Worm (Caenorhabditis elegans) whole organism, young adult: Measurements from ENCODE around the gene spe-45.

Source experiments
- B0035.1 ChIP-seq: sonication (generic microtip); optimal IDR thresholded peaks from 2 replicates; lab custom pipeline; 2016; ENCODE audit warnings: missing genetic modification characterization, mild to moderate bottlenecking, missing compliant biosample characterization, missing genotype, missing genetic modification reagents
- B0261.1 ChIP-seq: sonication (generic microtip); optimal IDR thresholded peaks from 2 replicates; lab custom pipeline; 2016; ENCODE audit warnings: mild to moderate bottlenecking, missing genetic modification characterization, moderate library complexity, missing compliant biosample characterization
- D2030.7 ChIP-seq: fragments of 200-800 bp; sonication (Bioruptor generic); IDR thresholded peaks from 2 replicates; pipeline ENCODE4 v1.3.6; 2022; ENCODE audit warnings: missing genetic modification reagents, missing genetic modification characterization, missing compliant biosample characterization
- F39B2.1 ChIP-seq: fragments of 200-800 bp; sonication (Bioruptor generic); IDR thresholded peaks from 2 replicates; pipeline ENCODE4 v1.3.6; 2022; ENCODE audit warnings: missing genetic modification reagents, missing genetic modification characterization, missing compliant biosample characterization
- F52B5.7 ChIP-seq: sonication (generic microtip); optimal IDR thresholded peaks from 2 replicates; lab custom pipeline; 2016; ENCODE audit warnings: mild to moderate bottlenecking, missing genetic modification characterization, missing compliant biosample characterization
- F57C9.4 ChIP-seq: sonication (generic microtip); optimal IDR thresholded peaks from 2 replicates; lab custom pipeline; 2017; ENCODE audit warnings: mild to moderate bottlenecking, missing genetic modification characterization, missing compliant biosample characterization
- K12H6.12 ChIP-seq: fragments of 200-800 bp; sonication (Bioruptor generic); optimal IDR thresholded peaks from 2 replicates; lab custom pipeline; 2018; ENCODE audit warnings: mild to moderate bottlenecking, missing genetic modification characterization, missing compliant biosample characterization
- Y67H2A.10 ChIP-seq: fragments of 200-800 bp; sonication (Bioruptor generic); conservative IDR thresholded peaks from 2 replicates; pipeline ENCODE4 v1.3.6; 2022; ENCODE audit warnings: missing genetic modification reagents, missing genetic modification characterization, missing compliant biosample characterization
- ama-1 ChIP-seq, 3 experiments: fragments of 150-350 bp in 1 of 3; sonication (generic microtip) in 2 of 3; optimal IDR thresholded peaks; 2 replicates each; lab custom pipeline; 2014 to 2018; ENCODE audit warnings: missing biosample characterization in 2 of 3, missing genetic modification characterization in 2 of 3, missing genetic modification reagents in 2 of 3
- atf-7 ChIP-seq: sonication (generic microtip); optimal IDR thresholded peaks from 2 replicates; lab custom pipeline; 2017; ENCODE audit warnings: mild to moderate bottlenecking, missing genetic modification characterization, missing compliant biosample characterization
- attf-5 ChIP-seq: fragments of 200-800 bp; sonication (Bioruptor generic); optimal IDR thresholded peaks from 2 replicates; lab custom pipeline; 2018; ENCODE audit warnings: mild to moderate bottlenecking, missing genetic modification characterization, missing compliant biosample characterization
- bed-2 ChIP-seq: fragments of 200-800 bp; sonication (Bioruptor generic); IDR thresholded peaks from 2 replicates; pipeline ENCODE4 v1.3.6; 2022; ENCODE audit warnings: missing genetic modification reagents, missing genetic modification characterization, missing compliant biosample characterization
- ccch-3 ChIP-seq: fragments of 200-800 bp; sonication (Bioruptor generic); optimal IDR thresholded peaks from 2 replicates; lab custom pipeline; 2018; ENCODE audit warnings: mild to moderate bottlenecking, missing genetic modification characterization, missing compliant biosample characterization
- cebp-2 ChIP-seq: fragments of 200-800 bp; sonication (Bioruptor generic); IDR thresholded peaks from 2 replicates; pipeline ENCODE4 v1.3.6; 2022; ENCODE audit warnings: missing genetic modification characterization, missing compliant biosample characterization
- ceh-27 ChIP-seq: fragments of 200-800 bp; sonication (Bioruptor generic); optimal IDR thresholded peaks from 2 replicates; lab custom pipeline; 2018; ENCODE audit warnings: mild to moderate bottlenecking, missing genetic modification characterization, moderate library complexity, missing compliant biosample characterization
- ceh-79 ChIP-seq: sonication (generic microtip); optimal IDR thresholded peaks from 2 replicates; lab custom pipeline; 2017; ENCODE audit warnings: mild to moderate bottlenecking, missing genetic modification characterization, missing compliant biosample characterization
- ceh-91 ChIP-seq: fragments of 200-800 bp; sonication (Bioruptor generic); IDR thresholded peaks from 2 replicates; pipeline ENCODE4 v1.3.6; 2022; ENCODE audit warnings: missing genetic modification reagents, missing genetic modification characterization, missing compliant biosample characterization
- efl-1 ChIP-seq: fragments of 150-350 bp; optimal IDR thresholded peaks from 2 replicates; lab custom pipeline; 2014; ENCODE audit warnings: missing biosample characterization, missing genetic modification reagents, missing genetic modification characterization
- egl-44 ChIP-seq: fragments of 200-800 bp; sonication (Bioruptor generic); IDR thresholded peaks from 2 replicates; pipeline ENCODE4 v1.3.6; 2022; ENCODE audit warnings: missing genetic modification reagents, missing genetic modification characterization, missing compliant biosample characterization
- hrde-1 ChIP-seq: sonication (generic microtip); optimal IDR thresholded peaks from 2 replicates; lab custom pipeline; 2016; ENCODE audit warnings: missing genetic modification characterization, mild to moderate bottlenecking, missing compliant biosample characterization, moderate library complexity, missing genotype, missing genetic modification reagents, borderline replicate concordance
- let-526 ChIP-seq: fragments of 200-800 bp; sonication (Bioruptor generic); IDR thresholded peaks from 2 replicates; pipeline ENCODE4 v1.3.6; 2022; ENCODE audit warnings: missing genetic modification reagents, missing genetic modification characterization, missing compliant biosample characterization
- let-607 ChIP-seq, 2 experiments: fragments of 200-800 bp in 1 of 2; sonication (Bioruptor generic) in 1 of 2; sonication (generic microtip) in 1 of 2; optimal IDR thresholded peaks; 2 replicates each; lab custom pipeline; 2016 to 2018; ENCODE audit warnings: mild to moderate bottlenecking in 2 of 2, missing compliant biosample characterization in 2 of 2, missing genetic modification characterization in 2 of 2, moderate library complexity in 2 of 2, missing genotype in 1 of 2
- lin-35 ChIP-seq, 3 experiments: fragments of 150-350 bp in 2 of 3; sonication (generic microtip) in 1 of 3; optimal IDR thresholded peaks; 2 replicates each; lab custom pipeline; 2014 to 2018; ENCODE audit warnings: missing biosample characterization in 3 of 3, missing genetic modification characterization in 3 of 3, missing genetic modification reagents in 3 of 3
- lin-40 ChIP-seq: sonication (generic microtip); optimal IDR thresholded peaks from 2 replicates; lab custom pipeline; 2016; ENCODE audit warnings: missing genetic modification characterization, mild to moderate bottlenecking, missing compliant biosample characterization, missing genotype, missing genetic modification reagents
- madf-6 ChIP-seq: fragments of 200-800 bp; sonication (Bioruptor generic); IDR thresholded peaks from 2 replicates; pipeline ENCODE4 v1.3.6; 2022; ENCODE audit warnings: missing genetic modification reagents, missing genetic modification characterization, missing compliant biosample characterization
- mcd-1 ChIP-seq: fragments of 200-800 bp; sonication (Bioruptor generic); IDR thresholded peaks from 2 replicates; pipeline ENCODE4 v1.3.6; 2022; ENCODE audit warnings: missing genetic modification reagents, missing genetic modification characterization, missing compliant biosample characterization
- nfya-1 ChIP-seq: sonication (generic microtip); optimal IDR thresholded peaks from 2 replicates; lab custom pipeline; 2017; ENCODE audit warnings: antibody characterized with exemption, missing compliant biosample characterization, missing genetic modification characterization, borderline replicate concordance; ENCODE audit not compliant: insufficient read depth
- nfyb-1 ChIP-seq: fragments of 200-800 bp; sonication (Bioruptor generic); IDR thresholded peaks from 2 replicates; pipeline ENCODE4 v1.3.6; 2022; ENCODE audit warnings: missing genetic modification reagents, missing genetic modification characterization, missing compliant biosample characterization
- nhr-179 ChIP-seq: sonication (generic microtip); optimal IDR thresholded peaks from 2 replicates; lab custom pipeline; 2016; ENCODE audit warnings: mild to moderate bottlenecking, missing genetic modification characterization, missing compliant biosample characterization
- nhr-90 ChIP-seq: sonication (generic microtip); optimal IDR thresholded peaks from 2 replicates; lab custom pipeline; 2016; ENCODE audit warnings: missing genotype, mild to moderate bottlenecking, missing genetic modification characterization, missing compliant biosample characterization
- rec-8 ChIP-seq, 2 experiments: sonication (generic microtip); optimal IDR thresholded peaks; 2 replicates each; lab custom pipeline; 2016; ENCODE audit warnings: mild to moderate bottlenecking in 2 of 2, missing genetic modification characterization in 2 of 2, missing genetic modification reagents in 2 of 2, missing genotype in 2 of 2, missing biosample characterization in 1 of 2, missing compliant biosample characterization in 1 of 2, moderate library complexity in 1 of 2
- repo-1 ChIP-seq: sonication (generic microtip); optimal IDR thresholded peaks from 2 replicates; lab custom pipeline; 2017; ENCODE audit warnings: mild to moderate bottlenecking, missing genetic modification characterization, missing compliant biosample characterization
- sea-2 ChIP-seq: fragments of 200-800 bp; sonication (Bioruptor generic); IDR thresholded peaks from 2 replicates; pipeline ENCODE4 v1.3.6; 2022; ENCODE audit warnings: missing genetic modification characterization, missing compliant biosample characterization
- snpc-4 ChIP-seq, 5 experiments: fragments of 150-350 bp in 1 of 5; sonication (generic microtip) in 4 of 5; optimal IDR thresholded peaks; 2 replicates each; lab custom pipeline; 2014 to 2018; ENCODE audit warnings: missing genetic modification characterization in 5 of 5, missing biosample characterization in 3 of 5, antibody characterized with exemption in 2 of 5, mild to moderate bottlenecking in 2 of 5, missing compliant biosample characterization in 2 of 5, missing genotype in 2 of 5, moderate library complexity in 2 of 5, missing genetic modification reagents in 1 of 5
- sptf-2 ChIP-seq: fragments of 200-800 bp; sonication (Bioruptor generic); optimal IDR thresholded peaks from 2 replicates; lab custom pipeline; 2018; ENCODE audit warnings: mild to moderate bottlenecking, missing genetic modification characterization, missing compliant biosample characterization
- tbp1 ChIP-seq: fragments of 200-800 bp; sonication (Bioruptor generic); optimal IDR thresholded peaks from 2 replicates; lab custom pipeline; 2018; ENCODE audit warnings: mild to moderate bottlenecking, missing genetic modification characterization, missing compliant biosample characterization
- tbx-9 ChIP-seq: sonication (generic microtip); optimal IDR thresholded peaks from 2 replicates; lab custom pipeline; 2016; ENCODE audit warnings: borderline replicate concordance, missing genetic modification characterization, inconsistent platforms, missing compliant biosample characterization
- unc-62 ChIP-seq: fragments of 150-350 bp; optimal IDR thresholded peaks from 2 replicates; lab custom pipeline; 2014; ENCODE audit warnings: missing biosample characterization, missing genetic modification reagents, missing genetic modification characterization
- zfh-2 ChIP-seq: fragments of 200-800 bp; sonication (Bioruptor generic); conservative IDR thresholded peaks from 2 replicates; pipeline ENCODE4 v1.3.6; 2022; ENCODE audit warnings: missing genetic modification reagents, missing genetic modification characterization, missing compliant biosample characterization
- ztf-26 ChIP-seq: sonication (generic microtip); optimal IDR thresholded peaks from 2 replicates; lab custom pipeline; 2017; ENCODE audit warnings: missing genetic modification characterization, missing compliant biosample characterization
- ztf-3 ChIP-seq: fragments of 200-800 bp; sonication (Bioruptor generic); optimal IDR thresholded peaks from 2 replicates; lab custom pipeline; 2018; ENCODE audit warnings: mild to moderate bottlenecking, missing genetic modification characterization, missing compliant biosample characterization

spe-45 gene

ce11 chrIV:12398437-12398836 is 8.5 kb upstream of the spe-45 start, which contains the start of gene acs-20 (continued):
- TF ChIP-seq bed-2 (GFP tag; lab: Robert Waterston, UW) (no peak), let-526 (GFP tag; lab: Robert Waterston, UW) (no peak)
- TF ChIP-seq, all 124 proteins: peak for 0

DNA sequence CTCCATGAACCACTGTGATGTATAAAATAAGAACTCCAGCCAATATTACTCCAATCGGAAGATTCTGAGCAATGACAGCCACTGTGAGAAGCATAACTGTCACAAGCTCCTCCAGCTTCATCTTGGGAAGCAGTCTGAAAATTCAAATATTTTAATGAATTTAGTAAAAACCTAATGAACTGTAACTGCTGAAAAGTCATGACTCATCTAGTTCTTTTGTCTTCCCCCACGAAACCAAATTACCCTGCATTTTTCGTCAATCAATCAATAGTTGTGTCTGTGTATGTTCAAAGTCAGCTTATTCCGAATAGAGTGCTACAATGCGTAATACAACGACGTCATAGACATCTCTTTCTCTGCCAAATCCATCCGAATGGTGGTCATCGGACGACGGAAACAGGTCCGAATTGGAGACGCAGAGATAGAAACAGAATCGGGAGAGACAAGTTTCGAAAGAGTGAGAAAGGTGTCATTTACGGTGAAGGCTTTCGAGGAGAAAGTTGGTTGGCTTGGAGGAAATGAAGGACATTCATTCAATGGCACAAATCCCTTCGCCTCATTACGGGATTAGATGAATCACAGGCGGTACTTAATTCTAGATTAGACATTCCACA is 6.9 kb upstream of the spe-45 start:
- TF ChIP-seq nhr-90, result no peak
- TF ChIP-seq ceh-79 (tag; lab: Kevin White, UChicago), result no peak
- no peak for TF ChIP-seq rec-8 (tag; optimal IDR thresholded peaks at IDR 0.05; lab: Kevin White, UChicago)
- TF ChIP-seq ama-1 (optimal IDR thresholded peaks at IDR 0.05; lab: Kevin White, UChicago), result no peak
- TF ChIP-seq ama-1 (GFP tag; optimal IDR thresholded peaks at IDR 0.05; lab: Kevin White, UChicago), result no peak
- no peak for TF ChIP-seq F39B2.1 (GFP tag; lab: Robert Waterston, UW)
- no peak for TF ChIP-seq ztf-3 (GFP tag; lab: Kevin White, UChicago)
- 0 out of 2 replicates have a peak, but pooled peaks have one; percentile 41 for TF ChIP-seq cebp-2
- TF ChIP-seq ceh-91 (GFP tag; lab: Robert Waterston, UW), result no peak

ce11 chrIV:12391003-12391637 is 1.2 kb upstream of the spe-45 start, which contains the start of the genes rps-23 and dpm-3:
TSS of gene rps-23 (minus strand) at chrIV:12391053.
TSS of gene dpm-3 (plus strand) at chrIV:12391587.
- TF ChIP-seq snpc-4 (GFP tag; optimal IDR thresholded peaks at IDR 0.05; lab: Kevin White, UChicago) (peak; percentile 50), snpc-4 (tag; optimal IDR thresholded peaks at IDR 0.05; lab: Kevin White, UChicago) (peak; percentile 65 to 82 (median 76)), let-607 (tag; optimal IDR thresholded peaks at IDR 0.05; lab: Kevin White, UChicago) (peak; percentile 55 to 90), B0035.1 (tag; lab: Kevin White, UChicago) (peak; percentile 40), zfh-2 (peak; percentile 58; the same call in 1 of the 2 replicates), F52B5.7 (peak; percentile 71), nhr-179 (no peak), tbx-9 (tag; lab: Kevin White, UChicago) (no peak), sea-2 (GFP tag; lab: Robert Waterston, UW) (no peak), nfya-1 (no peak), sptf-2 (peak; percentile 40), ccch-3 (peak; percentile 95), repo-1 (peak; percentile 42), K12H6.12 (tag; lab: Kevin White, UChicago) (peak; percentile 91), atf-7 (tag; lab: Kevin White, UChicago) (peak; percentile 56), hrde-1 (peak; percentile 69), efl-1 (peak; percentile 60), tbp1 (GFP tag; lab: Kevin White, UChicago) (peak; percentile 75), madf-6 (GFP tag; lab: Robert Waterston, UW) (peak; percentile 95), lin-35 (GFP tag; optimal IDR thresholded peaks at IDR 0.05; lab: Kevin White, UChicago) (peak in 2 of 3 experiments; percentile 18 to 86), Y67H2A.10 (peak; percentile 92), ztf-3 (GFP tag; lab: Kevin White, UChicago) (no peak), nfyb-1 (peak; percentile 91), mcd-1 (GFP tag; lab: Robert Waterston, UW) (peak; percentile 92), attf-5 (GFP tag; lab: Kevin White, UChicago) (peak; percentile 95), F57C9.4 (tag; lab: Kevin White, UChicago) (no peak), lin-40 (tag; lab: Kevin White, UChicago) (no peak), ztf-26 (tag; lab: Kevin White, UChicago) (peak; percentile 49), rec-8 (tag; optimal IDR thresholded peaks at IDR 0.05; lab: Kevin White, UChicago) (peak; percentile 68 to 85), unc-62 (GFP tag; lab: Kevin White, UChicago) (no peak), ceh-79 (tag; lab: Kevin White, UChicago) (no peak), ceh-27 (GFP tag; lab: Kevin White, UChicago) (peak; percentile 97), egl-44 (GFP tag; lab: Robert Waterston, UW) (peak; percentile 82), D2030.7 (peak; percentile 95), B0261.1 (tag; lab: Kevin White, UChicago) (peak; percentile 37)
